Worm (Caenorhabditis elegans) whole organism, L4/young adult: ENCODE data around the gene nlp-81.

Experiments used
- dao-5 ChIP-seq: sonication (generic microtip); optimal IDR thresholded peaks from 2 replicates; lab custom pipeline; 2016; ENCODE audit warnings: missing genotype, missing genetic modification characterization, moderate library complexity, missing compliant biosample characterization
- him-1 ChIP-seq: sonication (generic microtip); optimal IDR thresholded peaks from 2 replicates; lab custom pipeline; 2016; ENCODE audit warnings: missing genotype, missing genetic modification reagents, missing genetic modification characterization, missing compliant biosample characterization

DNA sequence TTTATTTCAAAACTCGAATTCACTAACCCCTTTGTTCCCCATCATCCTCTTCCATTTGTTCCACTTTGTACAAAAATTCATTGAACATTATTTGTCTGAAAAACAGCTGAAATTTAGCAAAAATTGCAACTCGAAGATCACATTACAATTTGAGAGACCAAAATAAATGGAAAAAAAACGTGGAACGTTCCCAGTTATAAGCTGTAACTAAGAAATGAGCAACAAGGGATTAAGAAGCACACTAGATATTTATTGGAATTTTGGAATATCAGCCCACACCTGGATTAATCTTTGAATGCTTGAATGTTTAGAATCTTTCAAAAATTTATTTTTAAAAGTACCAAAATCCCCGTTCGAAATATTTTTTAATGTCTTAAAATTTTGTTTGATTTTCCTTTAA lies 15.5 kb upstream of the nlp-81 start, which contains the start of gene Y67D8B.2:
- no peak for TF ChIP-seq dao-5 (tag; lab: Kevin White, UChicago)
- TF ChIP-seq him-1 (tag; lab: Kevin White, UChicago): no peak
